Fruit fly (Drosophila melanogaster) whole organism, pupa: ENCODE data around the gene swa.

Source experiments
- CG10348 ChIP-seq: fragments of 200-800 bp; sonication (Bioruptor generic); IDR thresholded peaks from 2 replicates; pipeline ENCODE4 v1.3.6; 2022; ENCODE audit warnings: missing biosample characterization, missing genetic modification characterization
- CG14655 ChIP-seq: fragments of 200-800 bp; sonication (Bioruptor generic); optimal IDR thresholded peaks from 3 replicates; lab custom pipeline; 2017; ENCODE audit warnings: mild to moderate bottlenecking, missing biosample characterization, missing genetic modification reagents, missing genetic modification characterization
- CG17806 ChIP-seq: fragments of 200-800 bp; sonication (Bioruptor generic); optimal IDR thresholded peaks from 2 replicates; lab custom pipeline; 2018; ENCODE audit warnings: missing biosample characterization, mild to moderate bottlenecking, missing genetic modification characterization, moderate library complexity
- CG34367 ChIP-seq: fragments of 200-800 bp; sonication (Bioruptor generic); optimal IDR thresholded peaks from 2 replicates; lab custom pipeline; 2018; ENCODE audit warnings: missing biosample characterization, mild to moderate bottlenecking, missing genetic modification characterization
- CG8301 ChIP-seq: fragments of 200-800 bp; sonication (Bioruptor generic); optimal IDR thresholded peaks from 2 replicates; lab custom pipeline; 2018; ENCODE audit warnings: missing biosample characterization, mild to moderate bottlenecking, missing genetic modification characterization
- CG9948 ChIP-seq: fragments of 200-800 bp; sonication (Bioruptor generic); optimal IDR thresholded peaks from 2 replicates; lab custom pipeline; 2018; ENCODE audit warnings: missing biosample characterization, mild to moderate bottlenecking, missing genetic modification characterization, moderate library complexity
- Ets98B ChIP-seq: fragments of 200-800 bp; sonication (Bioruptor generic); IDR thresholded peaks from 2 replicates; pipeline ENCODE4 v1.3.6; 2022; ENCODE audit warnings: missing biosample characterization, missing genetic modification characterization
- Pif1B ChIP-seq: fragments of 200-800 bp; sonication (Bioruptor generic); optimal IDR thresholded peaks from 3 replicates; lab custom pipeline; 2016; ENCODE audit warnings: missing biosample characterization, missing genetic modification characterization
- Snoo ChIP-seq: fragments of 200-800 bp; sonication (Bioruptor generic); optimal IDR thresholded peaks from 3 replicates; lab custom pipeline; 2017; ENCODE audit warnings: missing biosample characterization, mild to moderate bottlenecking, missing genetic modification characterization, inconsistent platforms
- fd96Ca ChIP-seq: fragments of 200-800 bp; sonication (Bioruptor generic); IDR thresholded peaks from 3 replicates; pipeline ENCODE4 v1.3.6; 2022; ENCODE audit warnings: missing biosample characterization, missing genetic modification characterization

dm6 chrX:6346926-6347367, 18.6 kb downstream of the swa start, which contains the start of gene CG3847:
- TF ChIP-seq Pif1B = no peak
- no peak for TF ChIP-seq CG17806 (tag; lab: Kevin White, UChicago)
- no peak for TF ChIP-seq fd96Ca
- no peak for TF ChIP-seq CG14655 (GFP tag; lab: Kevin White, UChicago)
- no peak for TF ChIP-seq Snoo
- no peak for TF ChIP-seq CG10348 (GFP tag; lab: Robert Waterston, UW)
- TF ChIP-seq Ets98B (GFP tag; lab: Robert Waterston, UW) = no peak; the same call in 1 of the 2 replicates
- no peak for TF ChIP-seq CG8301
- no peak for TF ChIP-seq CG9948 (tag; lab: Kevin White, UChicago)
- TF ChIP-seq CG34367 (tag; lab: Kevin White, UChicago) = no peak
